Fruit fly (Drosophila melanogaster) whole organism, embryonic: ENCODE measurements around the gene Usp30.

Experiments used
- B-H1 ChIP-seq: fragments of 200-800 bp; sonication (Bioruptor generic); IDR thresholded peaks from 3 replicates; pipeline ENCODE4 v1.3.6; 2022; ENCODE audit warnings: missing biosample characterization, missing genetic modification characterization
- BEAF-32 ChIP-seq: fragments of 200-800 bp; sonication (Bioruptor generic); optimal IDR thresholded peaks from 3 replicates; lab custom pipeline; 2017; ENCODE audit warnings: missing biosample characterization, missing genetic modification characterization, mild to moderate bottlenecking, moderate library complexity, missing genetic modification reagents
- CG1024 ChIP-seq: fragments of 200-800 bp; sonication (Bioruptor generic); IDR thresholded peaks from 2 replicates; pipeline ENCODE4 v1.3.6; 2022; ENCODE audit warnings: missing biosample characterization, missing genetic modification characterization
- CG1233 ChIP-seq: fragments of 200-800 bp; sonication (Bioruptor generic); optimal IDR thresholded peaks from 4 replicates; lab custom pipeline; 2018; ENCODE audit warnings: missing biosample characterization, mild to moderate bottlenecking, missing genetic modification characterization
- CG13424 ChIP-seq: fragments of 200-800 bp; sonication (Bioruptor generic); optimal IDR thresholded peaks from 2 replicates; lab custom pipeline; 2019; ENCODE audit warnings: missing biosample characterization, mild to moderate bottlenecking, missing genetic modification characterization, moderate library complexity
- CG15011 ChIP-seq: fragments of 200-800 bp; sonication (Bioruptor generic); optimal IDR thresholded peaks from 3 replicates; lab custom pipeline; 2018; ENCODE audit warnings: missing biosample characterization, mild to moderate bottlenecking, missing genetic modification characterization
- CG16863 ChIP-seq: fragments of 200-800 bp; sonication (Bioruptor generic); optimal IDR thresholded peaks from 3 replicates; lab custom pipeline; 2016; ENCODE audit warnings: missing biosample characterization, missing genetic modification characterization
- CG2889 ChIP-seq: fragments of 200-800 bp; sonication (Bioruptor generic); IDR thresholded peaks from 3 replicates; pipeline ENCODE4 v1.3.6; 2022; ENCODE audit warnings: missing biosample characterization, missing genetic modification characterization
- CG3163 ChIP-seq: fragments of 200-800 bp; sonication (Bioruptor generic); optimal IDR thresholded peaks from 3 replicates; lab custom pipeline; 2016; ENCODE audit warnings: missing biosample characterization, missing genetic modification characterization
- CG4617 ChIP-seq: fragments of 200-800 bp; sonication (Bioruptor generic); optimal IDR thresholded peaks from 3 replicates; lab custom pipeline; 2016; ENCODE audit warnings: missing biosample characterization, missing genetic modification characterization, borderline replicate concordance
- CG5245 ChIP-seq: fragments of 200-800 bp; sonication (Bioruptor generic); optimal IDR thresholded peaks from 3 replicates; lab custom pipeline; 2016; ENCODE audit warnings: missing biosample characterization, missing genetic modification characterization
- CG6765 ChIP-seq: fragments of 200-800 bp; sonication (Bioruptor generic); optimal IDR thresholded peaks from 3 replicates; lab custom pipeline; 2017; ENCODE audit warnings: missing biosample characterization, mild to moderate bottlenecking, missing genetic modification characterization
- CG7839 ChIP-seq: fragments of 200-800 bp; sonication (Bioruptor generic); optimal IDR thresholded peaks from 3 replicates; lab custom pipeline; 2018; ENCODE audit warnings: missing biosample characterization, mild to moderate bottlenecking, missing genetic modification characterization, moderate library complexity
- CG7963 ChIP-seq: fragments of 200-800 bp; sonication (Bioruptor generic); IDR thresholded peaks from 3 replicates; pipeline ENCODE4 v1.3.6; 2022; ENCODE audit warnings: missing biosample characterization, missing genetic modification characterization; ENCODE audit not compliant: partially characterized antibody
- CG8944 ChIP-seq: fragments of 200-800 bp; sonication (Bioruptor generic); optimal IDR thresholded peaks from 3 replicates; lab custom pipeline; 2016; ENCODE audit warnings: missing biosample characterization, missing genetic modification characterization
- CG9817 ChIP-seq: fragments of 200-800 bp; sonication (Bioruptor generic); optimal IDR thresholded peaks from 2 replicates; lab custom pipeline; 2018; ENCODE audit warnings: missing biosample characterization, mild to moderate bottlenecking, missing genetic modification characterization, moderate library complexity
- CHES-1-like ChIP-seq: fragments of 200-800 bp; sonication (Bioruptor generic); optimal IDR thresholded peaks from 2 replicates; lab custom pipeline; 2016; ENCODE audit warnings: missing biosample characterization, missing genetic modification characterization
- Dref ChIP-seq: fragments of 200-800 bp; sonication (Bioruptor generic); IDR thresholded peaks from 2 replicates; pipeline ENCODE4 v1.3.6; 2022; ENCODE audit warnings: missing biosample characterization, missing genetic modification characterization
- Ets97D ChIP-seq: fragments of 200-800 bp; sonication (Bioruptor generic); optimal IDR thresholded peaks from 3 replicates; lab custom pipeline; 2016; ENCODE audit warnings: missing biosample characterization, missing genetic modification characterization
- Fer1 ChIP-seq: fragments of 200-800 bp; sonication (Bioruptor generic); optimal IDR thresholded peaks from 2 replicates; lab custom pipeline; 2017; ENCODE audit warnings: missing biosample characterization, mild to moderate bottlenecking, missing genetic modification characterization
- Hmx ChIP-seq: fragments of 200-800 bp; sonication (Bioruptor generic); optimal IDR thresholded peaks from 2 replicates; lab custom pipeline; 2016; ENCODE audit warnings: missing biosample characterization, missing genetic modification characterization
- Mrtf ChIP-seq: fragments of 200-800 bp; sonication (Bioruptor generic); IDR thresholded peaks from 3 replicates; pipeline ENCODE4 v1.3.6; 2022; ENCODE audit warnings: missing biosample characterization, missing genetic modification characterization
- Neu2 ChIP-seq: fragments of 200-800 bp; sonication (Bioruptor generic); optimal IDR thresholded peaks from 3 replicates; lab custom pipeline; 2016; ENCODE audit warnings: missing biosample characterization, missing genetic modification characterization, borderline replicate concordance
- Oli ChIP-seq: fragments of 200-800 bp; sonication (Bioruptor generic); optimal IDR thresholded peaks from 2 replicates; lab custom pipeline; 2018; ENCODE audit warnings: missing biosample characterization, mild to moderate bottlenecking, missing genetic modification characterization, moderate library complexity
- Spps ChIP-seq: fragments of 200-800 bp; sonication (Bioruptor generic); optimal IDR thresholded peaks from 2 replicates; lab custom pipeline; 2018; ENCODE audit warnings: missing biosample characterization, mild to moderate bottlenecking, missing genetic modification characterization
- ac ChIP-seq: fragments of 200-800 bp; sonication (Bioruptor generic); optimal IDR thresholded peaks from 3 replicates; lab custom pipeline; 2017; ENCODE audit warnings: missing biosample characterization, mild to moderate bottlenecking, missing genetic modification characterization
- ase ChIP-seq: fragments of 200-800 bp; sonication (Bioruptor generic); IDR thresholded peaks from 3 replicates; pipeline ENCODE4 v1.3.6; 2022; ENCODE audit warnings: missing biosample characterization, missing genetic modification characterization
- ash1 ChIP-seq: fragments of 200-800 bp; sonication (Bioruptor generic); optimal IDR thresholded peaks from 2 replicates; lab custom pipeline; 2018; ENCODE audit warnings: missing biosample characterization, mild to moderate bottlenecking, missing genetic modification characterization
- dimm ChIP-seq: fragments of 200-800 bp; sonication (Bioruptor generic); IDR thresholded peaks from 2 replicates; pipeline ENCODE4 v1.3.6; 2022; ENCODE audit warnings: missing biosample characterization, missing genetic modification characterization
- dm ChIP-seq: fragments of 200-800 bp; sonication (Bioruptor generic); optimal IDR thresholded peaks from 3 replicates; lab custom pipeline; 2016; ENCODE audit warnings: missing biosample characterization, missing genetic modification characterization
- dpn ChIP-seq, 2 experiments: fragments of 200-800 bp; sonication (Bioruptor generic); optimal IDR thresholded peaks; 3 replicates each; lab custom pipeline; 2016; ENCODE audit warnings: missing biosample characterization in 2 of 2, missing genetic modification characterization in 2 of 2
- dysf ChIP-seq: fragments of 200-800 bp; sonication (Bioruptor generic); IDR thresholded peaks from 3 replicates; pipeline ENCODE4 v1.3.6; 2022; ENCODE audit warnings: missing biosample characterization, missing genetic modification characterization
- fd64A ChIP-seq: fragments of 200-800 bp; sonication (Bioruptor generic); optimal IDR thresholded peaks from 3 replicates; lab custom pipeline; 2018; ENCODE audit warnings: missing biosample characterization, mild to moderate bottlenecking, missing genetic modification characterization
- gcm ChIP-seq: fragments of 200-800 bp; sonication (Bioruptor generic); optimal IDR thresholded peaks from 2 replicates; lab custom pipeline; 2019; ENCODE audit warnings: missing biosample characterization, mild to moderate bottlenecking, missing genetic modification characterization, moderate library complexity
- gfzf ChIP-seq: fragments of 200-800 bp; sonication (Bioruptor generic); optimal IDR thresholded peaks from 2 replicates; lab custom pipeline; 2016; ENCODE audit warnings: missing biosample characterization, mild to moderate bottlenecking, missing genetic modification characterization, moderate library complexity
- gsb ChIP-seq: fragments of 200-800 bp; sonication (Bioruptor generic); IDR thresholded peaks from 2 replicates; pipeline ENCODE4 v1.3.6; 2022; ENCODE audit warnings: missing biosample characterization, missing genetic modification characterization
- insv ChIP-seq, 2 experiments: fragments of 200-800 bp; sonication (Bioruptor generic); optimal IDR thresholded peaks; 3 replicates each; lab custom pipeline; 2016 to 2018; ENCODE audit warnings: missing biosample characterization in 2 of 2, missing genetic modification characterization in 2 of 2
- mld ChIP-seq: fragments of 200-800 bp; sonication (Bioruptor generic); IDR thresholded peaks from 3 replicates; pipeline ENCODE4 v1.3.6; 2022; ENCODE audit warnings: missing biosample characterization, missing genetic modification characterization; ENCODE audit not compliant: partially characterized antibody
- nerfin-2 ChIP-seq: fragments of 200-800 bp; sonication (Bioruptor generic); IDR thresholded peaks from 2 replicates; pipeline ENCODE4 v1.3.6; 2022; ENCODE audit warnings: missing biosample characterization, missing genetic modification characterization; ENCODE audit not compliant: partially characterized antibody
- oc ChIP-seq: fragments of 200-800 bp; sonication (Bioruptor generic); optimal IDR thresholded peaks from 2 replicates; lab custom pipeline; 2018; ENCODE audit warnings: missing biosample characterization, mild to moderate bottlenecking, missing genetic modification characterization, moderate library complexity
- onecut ChIP-seq: fragments of 200-800 bp; sonication (Bioruptor generic); IDR thresholded peaks from 2 replicates; pipeline ENCODE4 v1.3.6; 2022; ENCODE audit warnings: missing biosample characterization, missing genetic modification characterization
- pan ChIP-seq, 4 experiments: fragments of >200 bp in 3 of 4; fragments of 200-800 bp in 1 of 4; sonication (Bioruptor generic) in 1 of 4; optimal IDR thresholded peaks in 3 of 4; IDR thresholded peaks in 1 of 4; 2 replicates each; pipeline versions ENCODE4 v1.3.6 to Lab custom; 2017 to 2022; ENCODE audit warnings: missing biosample characterization in 2 of 4, missing genetic modification characterization in 2 of 4, mixed read lengths in 1 of 4
- ranshi ChIP-seq: fragments of 200-800 bp; sonication (Bioruptor generic); IDR thresholded peaks from 2 replicates; pipeline ENCODE4 v1.3.6; 2022; ENCODE audit warnings: missing biosample characterization, missing genetic modification characterization
- schlank ChIP-seq: fragments of 200-800 bp; sonication (Bioruptor generic); optimal IDR thresholded peaks from 2 replicates; lab custom pipeline; 2018; ENCODE audit warnings: missing biosample characterization, mild to moderate bottlenecking, missing genetic modification characterization
- sens ChIP-seq: fragments of 200-800 bp; sonication (Bioruptor generic); peaks from one replicate; lab custom pipeline; 2016; ENCODE audit warnings: missing biosample characterization, missing genetic modification characterization
- shn ChIP-seq: fragments of 200-800 bp; sonication (Bioruptor generic); optimal IDR thresholded peaks from 3 replicates; lab custom pipeline; 2016; ENCODE audit warnings: missing biosample characterization, missing genetic modification characterization
- so ChIP-seq: fragments of 200-800 bp; sonication (Bioruptor generic); IDR thresholded peaks from 3 replicates; pipeline ENCODE4 v1.3.6; 2022; ENCODE audit warnings: missing biosample characterization, missing genetic modification characterization
- sug ChIP-seq: fragments of 200-800 bp; optimal IDR thresholded peaks from 2 replicates; lab custom pipeline; 2019; ENCODE audit warnings: missing biosample characterization, mild to moderate bottlenecking, missing genetic modification characterization, moderate library complexity
- unpg ChIP-seq: fragments of 200-800 bp; sonication (Bioruptor generic); optimal IDR thresholded peaks from 3 replicates; lab custom pipeline; 2018; ENCODE audit warnings: missing biosample characterization, mild to moderate bottlenecking, missing genetic modification characterization, moderate library complexity

Gene Usp30

dm6 chrX:5918499-5919126 lies 39.0 kb upstream of the Usp30 start (continued):
- TF ChIP-seq pan (optimal IDR thresholded peaks at IDR 0.05; lab: Kevin White, UChicago) (no peak), pan (GFP tag; optimal IDR thresholded peaks at IDR 0.05 in 1 of 2, IDR thresholded peaks at IDR 0.05 in 1 of 2) (peak in 1 of 2 experiments; percentile 99), CG7839 (tag; lab: Kevin White, UChicago) (peak; percentile 99), Spps (tag; lab: Kevin White, UChicago) (peak; percentile 94), ase (peak; percentile 99), Oli (tag; lab: Kevin White, UChicago) (peak; percentile 99), oc (tag; lab: Kevin White, UChicago) (peak; percentile 99), CG8944 (GFP tag; lab: Kevin White, UChicago) (peak; percentile 99), ranshi (GFP tag; lab: Robert Waterston, UW) (peak; percentile 100), CG6765 (peak; percentile 96), CG16863 (peak; percentile 99), CG3163 (GFP tag; lab: Kevin White, UChicago) (peak; percentile 92), sug (peak; percentile 98), CG4617 (GFP tag; lab: Kevin White, UChicago) (peak; percentile 99), gfzf (GFP tag; lab: Kevin White, UChicago) (peak; percentile 30), fd64A (GFP tag; lab: Kevin White, UChicago) (peak; percentile 96), gcm (GFP tag; lab: Kevin White, UChicago) (peak; percentile 96), CG15011 (GFP tag; lab: Kevin White, UChicago) (peak; percentile 98), dm (GFP tag; lab: Kevin White, UChicago) (peak; percentile 97), shn (peak; percentile 98), so (GFP tag; lab: Robert Waterston, UW) (peak; percentile 99), CG2889 (peak; percentile 99), gsb (GFP tag; lab: Robert Waterston, UW) (peak; percentile 99), Mrtf (GFP tag; lab: Robert Waterston, UW) (peak; percentile 99), sens (peak; percentile 100), Ets97D (peak; percentile 92), Neu2 (GFP tag; lab: Kevin White, UChicago) (peak; percentile 91), CG9817 (tag; lab: Kevin White, UChicago) (peak; percentile 99), ac (GFP tag; lab: Kevin White, UChicago) (peak; percentile 83), unpg (GFP tag; lab: Kevin White, UChicago) (peak; percentile 99), Dref (GFP tag; lab: Robert Waterston, UW) (peak; percentile 55), dysf (GFP tag; lab: Robert Waterston, UW) (peak; percentile 100), Fer1 (GFP tag; lab: Kevin White, UChicago) (peak; percentile 99), mld (0 out of 3 replicates have a peak, but pooled peaks have one; percentile 9), onecut (GFP tag; lab: Robert Waterston, UW) (peak; percentile 97), Hmx (GFP tag; lab: Kevin White, UChicago) (peak; percentile 95), schlank (tag; lab: Kevin White, UChicago) (peak; percentile 99), B-H1 (GFP tag; lab: Robert Waterston, UW) (peak; percentile 99), CG1233 (peak; percentile 98), dimm (GFP tag; lab: Robert Waterston, UW) (peak; percentile 98), CG13424 (tag; lab: Kevin White, UChicago) (peak; percentile 99), CHES-1-like (GFP tag; lab: Kevin White, UChicago) (peak; percentile 99), CG5245 (GFP tag; lab: Kevin White, UChicago) (peak; percentile 99), BEAF-32 (peak; percentile 33), CG7963 (peak; percentile 69), nerfin-2 (GFP tag; lab: Robert Waterston, UW) (peak; percentile 65), ash1 (GFP tag; lab: Kevin White, UChicago) (peak; percentile 95), CG1024 (GFP tag; lab: Robert Waterston, UW) (peak; percentile 97), dpn (GFP tag; optimal IDR thresholded peaks at IDR 0.05; lab: Kevin White, UChicago) (peak; percentile 99), insv (GFP tag; optimal IDR thresholded peaks at IDR 0.05; lab: Kevin White, UChicago) (peak in 1 of 2 experiments; percentile 70)
